Fruit fly (Drosophila melanogaster): ENCODE measurements around the gene CG5116.

CG5116 gene

dm6 chr3R:25490778-25491664, 8.1 kb downstream of the CG5116 start, which contains the start of the genes Gnpat and CG5112 (continued):
- TF ChIP-seq Myb (GFP tag; optimal IDR thresholded peaks at IDR 0.05) (peak; percentile 5), nerfin-1 (tag; optimal IDR thresholded peaks at IDR 0.05) (peak; percentile 41), en (GFP tag; optimal IDR thresholded peaks at IDR 0.05) (no peak), h (optimal IDR thresholded peaks at IDR 0.05) (no peak), aop (GFP tag; IDR thresholded peaks at IDR 0.05) (no peak), Med (GFP tag) (peak; percentile 94), CG1603 (tag; optimal IDR thresholded peaks at IDR 0.05) (peak; percentile 89), Ets65A (GFP tag) (peak; percentile 96), trh (GFP tag; optimal IDR thresholded peaks at IDR 0.05) (peak; percentile 18), jigr1 (GFP tag; IDR thresholded peaks at IDR 0.05) (no peak; the same call in 2 of the 3 replicates), vnd (GFP tag; IDR thresholded peaks at IDR 0.05; ENCODE audit: partially characterized antibody) (peak; percentile 46), Opbp (GFP tag; IDR thresholded peaks at IDR 0.05; ENCODE audit: partially characterized antibody) (peak; percentile 83), CG16815 (GFP tag; optimal IDR thresholded peaks at IDR 0.05) (no peak), slbo (GFP tag; IDR thresholded peaks at IDR 0.05) (peak; percentile 87), ase (GFP tag; IDR thresholded peaks at IDR 0.05) (peak; percentile 78; the same call in 2 of the 3 replicates), CG30431 (GFP tag; optimal IDR thresholded peaks at IDR 0.05) (peak; percentile 14), CG18599 (GFP tag; optimal IDR thresholded peaks at IDR 0.05) (peak; percentile 50), CG12071 (GFP tag; optimal IDR thresholded peaks at IDR 0.05) (no peak), zfh2 (GFP tag; optimal IDR thresholded peaks at IDR 0.05) (peak; percentile 63), Ada2b (GFP tag; IDR thresholded peaks at IDR 0.05) (peak; percentile 62), CG11247 (GFP tag; IDR thresholded peaks at IDR 0.05) (peak; percentile 82), tna (GFP tag; IDR thresholded peaks at IDR 0.05; ENCODE audit: partially characterized antibody) (peak; percentile 46), Asciz (GFP tag; optimal IDR thresholded peaks at IDR 0.05) (no peak), CG8359 (GFP tag; optimal IDR thresholded peaks at IDR 0.05; ENCODE audit: borderline replicate concordance) (no peak), dpn (GFP tag; optimal IDR thresholded peaks at IDR 0.05) (peak in 1 of 2 experiments; percentile 57), CG10979 (tag; optimal IDR thresholded peaks at IDR 0.05) (peak; percentile 37), CG33557 (GFP tag; optimal IDR thresholded peaks at IDR 0.05) (peak; percentile 13), slou (GFP tag; optimal IDR thresholded peaks at IDR 0.05) (no peak), CG2116 (GFP tag; optimal IDR thresholded peaks at IDR 0.05) (peak; percentile 60), cg (GFP tag; optimal IDR thresholded peaks at IDR 0.05) (no peak), CG42726 (GFP tag; IDR thresholded peaks at IDR 0.05; ENCODE audit: partially characterized antibody) (peak; percentile 55; the same call in 1 of the 2 replicates), Bgb (GFP tag; IDR thresholded peaks at IDR 0.05; ENCODE audit: partially characterized antibody) (peak; percentile 71), CG31388 (GFP tag; optimal IDR thresholded peaks at IDR 0.05) (no peak), CG15601 (tag; optimal IDR thresholded peaks at IDR 0.05) (peak; percentile 58), CG17568 (GFP tag; optimal IDR thresholded peaks at IDR 0.05) (no peak), CG2712 (tag; optimal IDR thresholded peaks at IDR 0.05) (peak; percentile 67), Nf-YA (GFP tag; IDR thresholded peaks at IDR 0.05) (peak; percentile 46; the same call in 1 of the 2 replicates), CG12219 (GFP tag; optimal IDR thresholded peaks at IDR 0.05) (no peak), unc-4 (GFP tag; IDR thresholded peaks at IDR 0.05; ENCODE audit: partially characterized antibody) (peak; percentile 61), CG17912 (GFP tag; optimal IDR thresholded peaks at IDR 0.05) (peak; percentile 20), bcd (GFP tag; optimal IDR thresholded peaks at IDR 0.05) (peak; percentile 43), kah (GFP tag; optimal IDR thresholded peaks at IDR 0.05) (peak; percentile 11), Nf-YC (tag; optimal IDR thresholded peaks at IDR 0.05) (no peak), caup (GFP tag; optimal IDR thresholded peaks at IDR 0.05; ENCODE audit: severe bottlenecking) (peak; percentile 64), row (GFP tag; IDR thresholded peaks at IDR 0.05) (peak; percentile 92), Gsc (GFP tag; IDR thresholded peaks at IDR 0.05) (no peak), stc (GFP tag; IDR thresholded peaks at IDR 0.05) (no peak), CG3847 (GFP tag; IDR thresholded peaks at IDR 0.05) (peak; percentile 85)

Measured in whole organism, embryonic.